Fruit fly (Drosophila melanogaster) whole organism, embryonic: ENCODE results near the gene roq.

Experiments used
- CG10209 ChIP-seq: fragments of 200-800 bp; sonication (Bioruptor generic); optimal IDR thresholded peaks from 3 replicates; lab custom pipeline; 2017; ENCODE audit warnings: missing biosample characterization, mild to moderate bottlenecking, missing genetic modification characterization, missing genetic modification reagents
- CG3838 ChIP-seq: fragments of 200-800 bp; sonication (Bioruptor generic); optimal IDR thresholded peaks from 3 replicates; lab custom pipeline; 2016; ENCODE audit warnings: missing biosample characterization, missing genetic modification characterization
- Deaf1 ChIP-seq: fragments of 200-800 bp; optimal IDR thresholded peaks from 3 replicates; lab custom pipeline; 2019; ENCODE audit warnings: missing biosample characterization, mild to moderate bottlenecking, missing genetic modification characterization, moderate library complexity
- HHEX ChIP-seq: fragments of 200-800 bp; sonication (Bioruptor generic); optimal IDR thresholded peaks from 3 replicates; lab custom pipeline; 2017; ENCODE audit warnings: missing biosample characterization, mild to moderate bottlenecking, missing genetic modification characterization, missing genetic modification reagents
- Lim3 ChIP-seq: fragments of 200-800 bp; sonication (Bioruptor generic); IDR thresholded peaks from 2 replicates; pipeline ENCODE4 v1.3.6; 2022; ENCODE audit warnings: missing biosample characterization, missing genetic modification characterization
- shn ChIP-seq: fragments of 200-800 bp; sonication (Bioruptor generic); optimal IDR thresholded peaks from 3 replicates; lab custom pipeline; 2016; ENCODE audit warnings: missing biosample characterization, missing genetic modification characterization
- zfh2 ChIP-seq: fragments of 200-800 bp; sonication (Bioruptor generic); optimal IDR thresholded peaks from 2 replicates; lab custom pipeline; 2016; ENCODE audit warnings: missing biosample characterization, missing genetic modification characterization

DNA sequence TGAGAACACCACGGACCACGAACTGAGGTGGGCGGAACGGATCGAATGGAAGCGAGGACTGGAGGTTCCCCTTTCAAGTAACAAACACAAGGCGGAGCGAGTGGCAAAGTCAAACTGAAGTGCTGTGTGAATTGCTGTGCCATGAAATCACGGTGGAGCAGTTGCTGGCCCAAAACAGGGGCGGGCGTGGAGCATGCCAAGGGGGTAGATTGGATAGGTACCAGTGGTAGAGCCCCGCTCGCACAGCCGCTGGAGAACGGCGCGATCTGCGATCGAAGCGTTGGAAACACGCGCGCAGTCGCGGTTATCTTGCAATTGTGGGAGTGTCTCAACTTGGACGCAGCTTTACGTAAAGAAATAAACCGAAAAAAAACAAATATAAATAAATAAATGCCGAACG, 50.6 kb downstream of the roq start, which contains the start of gene CG13038:
- TF ChIP-seq HHEX (no peak), CG3838 (GFP tag; lab: Kevin White, UChicago) (no peak), Lim3 (GFP tag; lab: Robert Waterston, UW) (no peak), zfh2 (GFP tag; lab: Kevin White, UChicago) (no peak), Deaf1 (tag; lab: Kevin White, UChicago) (no peak), shn (GFP tag; lab: Kevin White, UChicago) (no peak), CG10209 (GFP tag; lab: Kevin White, UChicago) (no peak)
